Fruit fly (Drosophila melanogaster): ENCODE measurements around the gene CG16713.

CG16713 gene

dm6 chr2L:3657349-3658142 lies 37.7 kb downstream of the CG16713 start (continued):
- TF ChIP-seq hkb (optimal IDR thresholded peaks at IDR 0.05) (no peak), hkb (GFP tag; IDR thresholded peaks at IDR 0.05) (peak; percentile 34; the same call in 1 of the 2 replicates), sens (GFP tag) (peak; percentile 95), NFAT (GFP tag; IDR thresholded peaks at IDR 0.05) (peak; percentile 48; the same call in 1 of the 2 replicates), slbo (GFP tag; IDR thresholded peaks at IDR 0.05) (peak; percentile 52; the same call in 1 of the 2 replicates), CG7839 (tag; optimal IDR thresholded peaks at IDR 0.05) (peak; percentile 50), Dbx (GFP tag; IDR thresholded peaks at IDR 0.05) (peak; percentile 81), E2f1 (GFP tag; IDR thresholded peaks at IDR 0.05) (0 out of 2 replicates have a peak, but pooled peaks have one; percentile 19), crol (GFP tag; IDR thresholded peaks at IDR 0.05) (peak; percentile 84), CG18262 (tag; optimal IDR thresholded peaks at IDR 0.05) (peak; percentile 50), bab2 (GFP tag; optimal IDR thresholded peaks at IDR 0.05) (peak; percentile 66), CTCF (GFP tag; optimal IDR thresholded peaks at IDR 0.05) (peak; percentile 100), Hsf (GFP tag; optimal IDR thresholded peaks at IDR 0.05) (peak; percentile 80), BtbVII (GFP tag; optimal IDR thresholded peaks at IDR 0.05) (no peak)

dm6 chr2L:3656667-3657066 lies 38.5 kb downstream of the CG16713 start, which contains the start of gene for:
Gene for, minus strand, starts transcription at chr2L:3656953.
- no peak for TF ChIP-seq Six4 (GFP tag; optimal IDR thresholded peaks at IDR 0.05)
- TF ChIP-seq nom (GFP tag; optimal IDR thresholded peaks at IDR 0.05) = peak; percentile 31
- TF ChIP-seq CG4707 (GFP tag; optimal IDR thresholded peaks at IDR 0.05) = no peak
- peak; percentile 64 for TF ChIP-seq CG3163 (GFP tag; optimal IDR thresholded peaks at IDR 0.05)
- TF ChIP-seq Myb (GFP tag; optimal IDR thresholded peaks at IDR 0.05) = no peak
- no peak for TF ChIP-seq Nf-YA (GFP tag; IDR thresholded peaks at IDR 0.05)
- no peak for TF ChIP-seq CG4404 (GFP tag; IDR thresholded peaks at IDR 0.05)
- TF ChIP-seq danr (GFP tag; IDR thresholded peaks at IDR 0.05) = no peak
- peak; percentile 6; the same call in 1 of the 3 replicates for TF ChIP-seq row (GFP tag; IDR thresholded peaks at IDR 0.05)
- TF ChIP-seq CG14965 (GFP tag; optimal IDR thresholded peaks at IDR 0.05; ENCODE audit: borderline replicate concordance) = no peak
- TF ChIP-seq stc (GFP tag; IDR thresholded peaks at IDR 0.05) = no peak
- TF ChIP-seq CG15514 (GFP tag; optimal IDR thresholded peaks at IDR 0.05) = no peak
- TF ChIP-seq CG6254 (GFP tag; optimal IDR thresholded peaks at IDR 0.05) = no peak
- TF ChIP-seq mld (GFP tag; IDR thresholded peaks at IDR 0.05; ENCODE audit: partially characterized antibody) = no peak
- no peak for TF ChIP-seq CG32767 (GFP tag; IDR thresholded peaks at IDR 0.05)
- no peak for TF ChIP-seq Atf6 (GFP tag; IDR thresholded peaks at IDR 0.05)
- TF ChIP-seq Hr51 (GFP tag; optimal IDR thresholded peaks at IDR 0.05) = no peak
- TF ChIP-seq cato (GFP tag; optimal IDR thresholded peaks at IDR 0.05; ENCODE audit: borderline replicate concordance) = no peak
- peak; percentile 20 for TF ChIP-seq sens (GFP tag)
- TF ChIP-seq vvl (GFP tag; IDR thresholded peaks at IDR 0.05) = peak; percentile 42; the same call in 1 of the 2 replicates
- no peak for TF ChIP-seq Kr (GFP tag; optimal IDR thresholded peaks at IDR 0.05)
- peak; percentile 20 for TF ChIP-seq lab (GFP tag; optimal IDR thresholded peaks at IDR 0.05)
- no peak for TF ChIP-seq sima (GFP tag; optimal IDR thresholded peaks at IDR 0.05)
- TF ChIP-seq fru (optimal IDR thresholded peaks at IDR 0.05) = no peak
- no peak for TF ChIP-seq CG7963 (GFP tag; IDR thresholded peaks at IDR 0.05; ENCODE audit: partially characterized antibody)
- no peak for TF ChIP-seq CG7357 (GFP tag; IDR thresholded peaks at IDR 0.05)
- peak; percentile 13; the same call in 1 of the 2 replicates for TF ChIP-seq CG4360 (GFP tag; IDR thresholded peaks at IDR 0.05)
- 0 out of 4 replicates have a peak, but pooled peaks have one; percentile 34 for TF ChIP-seq chinmo (GFP tag; IDR thresholded peaks at IDR 0.05; ENCODE audit: partially characterized antibody)
- TF ChIP-seq bab2 (GFP tag; optimal IDR thresholded peaks at IDR 0.05) = no peak
- TF ChIP-seq CoRest (tag; optimal IDR thresholded peaks at IDR 0.05) = no peak
- TF ChIP-seq Jarid2 (GFP tag; optimal IDR thresholded peaks at IDR 0.05) = peak; percentile 96
- TF ChIP-seq tna (GFP tag; IDR thresholded peaks at IDR 0.05; ENCODE audit: partially characterized antibody) = no peak
- TF ChIP-seq CG43689 (GFP tag; IDR thresholded peaks at IDR 0.05) = no peak
- no peak for TF ChIP-seq Dip3 (GFP tag; optimal IDR thresholded peaks at IDR 0.05)
- peak; percentile 32 to 71 for TF ChIP-seq Trl (optimal IDR thresholded peaks at IDR 0.05)
- TF ChIP-seq Trl (GFP tag; optimal IDR thresholded peaks at IDR 0.05) = no peak
- TF ChIP-seq chif (GFP tag; optimal IDR thresholded peaks at IDR 0.05) = no peak
- no peak for TF ChIP-seq Usf (GFP tag; optimal IDR thresholded peaks at IDR 0.05)
